Worm (Caenorhabditis elegans) whole organism, late embryonic: ENCODE measurements around the gene F53F4.15.
A peak's percentile ranks its signal among the peaks of the same experiment; 100 is the strongest.

ENCODE experiments used
- F13H6.1 ChIP-seq: sonication (generic microtip); optimal IDR thresholded peaks from 2 replicates; lab custom pipeline; 2016; ENCODE audit warnings: missing genetic modification characterization, missing compliant biosample characterization
- K02D7.2 ChIP-seq: sonication (generic microtip); optimal IDR thresholded peaks from 2 replicates; lab custom pipeline; 2017; ENCODE audit warnings: mild to moderate bottlenecking, missing genetic modification characterization, missing compliant biosample characterization
- T23F11.4 ChIP-seq: fragments of 200-800 bp; sonication (Bioruptor generic); optimal IDR thresholded peaks from 2 replicates; lab custom pipeline; 2018; ENCODE audit warnings: mild to moderate bottlenecking, missing genetic modification characterization, missing compliant biosample characterization
- ahr-1 ChIP-seq: sonication (generic microtip); optimal IDR thresholded peaks from 2 replicates; lab custom pipeline; 2016; ENCODE audit warnings: missing genetic modification characterization, missing compliant biosample characterization
- ama-1 ChIP-seq: fragments of 150-350 bp; optimal IDR thresholded peaks from 2 replicates; lab custom pipeline; 2014
- ceh-19 ChIP-seq: fragments of 200-800 bp; sonication (Bioruptor generic); optimal IDR thresholded peaks from 2 replicates; lab custom pipeline; 2018; ENCODE audit warnings: mild to moderate bottlenecking, missing genetic modification characterization, missing compliant biosample characterization
- ceh-2 ChIP-seq: sonication (generic microtip); optimal IDR thresholded peaks from 2 replicates; lab custom pipeline; 2016; ENCODE audit warnings: missing genotype, missing genetic modification characterization, missing compliant biosample characterization
- ceh-34 ChIP-seq: sonication (generic microtip); optimal IDR thresholded peaks from 2 replicates; lab custom pipeline; 2016; ENCODE audit warnings: mild to moderate bottlenecking, missing genetic modification characterization, missing compliant biosample characterization
- ceh-45 ChIP-seq: fragments of 200-800 bp; sonication (Bioruptor generic); IDR thresholded peaks from 2 replicates; pipeline ENCODE4 v1.3.6; 2022; ENCODE audit warnings: missing genetic modification reagents, missing genetic modification characterization, missing compliant biosample characterization
- ceh-6 ChIP-seq: fragments of 200-800 bp; sonication (Bioruptor generic); optimal IDR thresholded peaks from 2 replicates; lab custom pipeline; 2018; ENCODE audit warnings: mild to moderate bottlenecking, missing genetic modification characterization, missing compliant biosample characterization
- ceh-9 ChIP-seq: sonication (generic microtip); optimal IDR thresholded peaks from 2 replicates; lab custom pipeline; 2016; ENCODE audit warnings: mild to moderate bottlenecking, missing genetic modification characterization, inconsistent platforms, missing compliant biosample characterization
- che-1 ChIP-seq: sonication (generic microtip); optimal IDR thresholded peaks from 2 replicates; lab custom pipeline; 2016; ENCODE audit warnings: mild to moderate bottlenecking, missing genetic modification characterization, missing compliant biosample characterization
- dmd-4 ChIP-seq: sonication (generic microtip); optimal IDR thresholded peaks from 2 replicates; lab custom pipeline; 2016; ENCODE audit warnings: borderline replicate concordance, missing genetic modification characterization, missing compliant biosample characterization
- elt-2 ChIP-seq: sonication (generic microtip); optimal IDR thresholded peaks from 2 replicates; lab custom pipeline; 2016; ENCODE audit warnings: missing genetic modification reagents, missing genetic modification characterization, missing compliant biosample characterization
- eyg-1 ChIP-seq: sonication (generic microtip); optimal IDR thresholded peaks from 2 replicates; lab custom pipeline; 2016; ENCODE audit warnings: missing genotype, missing genetic modification characterization, missing compliant biosample characterization
- fax-1 ChIP-seq: sonication (generic microtip); optimal IDR thresholded peaks from 2 replicates; lab custom pipeline; 2016; ENCODE audit warnings: missing genotype, missing genetic modification characterization, missing compliant biosample characterization
- fkh-10 ChIP-seq: fragments of 150-350 bp; optimal IDR thresholded peaks from 2 replicates; lab custom pipeline; 2014; ENCODE audit warnings: missing biosample characterization, missing genetic modification reagents, missing genetic modification characterization
- gmeb-2 ChIP-seq: sonication (generic microtip); optimal IDR thresholded peaks from 2 replicates; lab custom pipeline; 2016; ENCODE audit warnings: missing genetic modification characterization, inconsistent platforms, missing compliant biosample characterization
- hlh-15 ChIP-seq: sonication (generic microtip); optimal IDR thresholded peaks from 2 replicates; lab custom pipeline; 2016; ENCODE audit warnings: missing genetic modification characterization, missing compliant biosample characterization
- hlh-30 ChIP-seq: sonication (generic microtip); optimal IDR thresholded peaks from 2 replicates; lab custom pipeline; 2017; ENCODE audit warnings: antibody characterized with exemption, missing genetic modification characterization, missing compliant biosample characterization; ENCODE audit not compliant: insufficient read depth
- lim-6 ChIP-seq: sonication (generic microtip); optimal IDR thresholded peaks from 2 replicates; lab custom pipeline; 2016; ENCODE audit warnings: missing genetic modification characterization, missing compliant biosample characterization
- lin-11 ChIP-seq: fragments of 200-800 bp; sonication (Bioruptor generic); optimal IDR thresholded peaks from 2 replicates; lab custom pipeline; 2018; ENCODE audit warnings: mild to moderate bottlenecking, missing genetic modification characterization, missing compliant biosample characterization
- madf-2 ChIP-seq: sonication (generic microtip); optimal IDR thresholded peaks from 2 replicates; lab custom pipeline; 2017; ENCODE audit warnings: missing genetic modification characterization, missing compliant biosample characterization
- mec-3 ChIP-seq: sonication (generic microtip); optimal IDR thresholded peaks from 2 replicates; lab custom pipeline; 2016; ENCODE audit warnings: borderline replicate concordance, missing genetic modification characterization, missing compliant biosample characterization
- nfya-1 ChIP-seq: sonication (generic microtip); optimal IDR thresholded peaks from 2 replicates; lab custom pipeline; 2017; ENCODE audit warnings: missing genetic modification characterization, mild to moderate bottlenecking, missing compliant biosample characterization, antibody characterized with exemption, moderate library complexity
- npax-4 ChIP-seq: sonication (generic microtip); optimal IDR thresholded peaks from 2 replicates; lab custom pipeline; 2016; ENCODE audit warnings: missing genetic modification characterization, missing compliant biosample characterization
- pha-2 ChIP-seq: sonication (generic microtip); optimal IDR thresholded peaks from 2 replicates; lab custom pipeline; 2017; ENCODE audit warnings: mild to moderate bottlenecking, missing genetic modification characterization, missing compliant biosample characterization
- pqm-1 ChIP-seq: sonication (generic microtip); optimal IDR thresholded peaks from 2 replicates; lab custom pipeline; 2016; ENCODE audit warnings: missing genetic modification characterization, missing compliant biosample characterization
- ref-2 ChIP-seq: sonication (generic microtip); optimal IDR thresholded peaks from 2 replicates; lab custom pipeline; 2016; ENCODE audit warnings: missing genetic modification characterization, missing compliant biosample characterization
- rnt-1 ChIP-seq: sonication (generic microtip); optimal IDR thresholded peaks from 2 replicates; lab custom pipeline; 2016; ENCODE audit warnings: missing genetic modification characterization, missing compliant biosample characterization
- sdc-2 ChIP-seq: sonication (generic microtip); optimal IDR thresholded peaks from 2 replicates; lab custom pipeline; 2016; ENCODE audit warnings: missing genotype, missing genetic modification characterization, missing compliant biosample characterization
- sox-2 ChIP-seq: fragments of 200-800 bp; sonication (Bioruptor generic); IDR thresholded peaks from 2 replicates; pipeline ENCODE4 v1.3.6; 2022; ENCODE audit warnings: missing genetic modification reagents, missing genetic modification characterization, missing compliant biosample characterization
- sox-4 ChIP-seq: sonication (generic microtip); optimal IDR thresholded peaks from 2 replicates; lab custom pipeline; 2017; ENCODE audit warnings: mild to moderate bottlenecking, missing genetic modification characterization, inconsistent platforms, missing compliant biosample characterization
- tbx-2 ChIP-seq: sonication (generic microtip); optimal IDR thresholded peaks from 2 replicates; lab custom pipeline; 2016; ENCODE audit warnings: missing genetic modification characterization, missing compliant biosample characterization
- ttx-3 ChIP-seq: sonication (generic microtip); optimal IDR thresholded peaks from 2 replicates; lab custom pipeline; 2016; ENCODE audit warnings: missing genetic modification reagents, missing genetic modification characterization, missing compliant biosample characterization
- unc-3 ChIP-seq, 2 experiments: fragments of 200-800 bp in 1 of 2; sonication (Bioruptor generic) in 1 of 2; sonication (generic microtip) in 1 of 2; conservative IDR thresholded peaks in 1 of 2; optimal IDR thresholded peaks in 1 of 2; 2 replicates each; pipeline versions ENCODE4 v1.3.6 to Lab custom; 2016 to 2022; ENCODE audit warnings: missing compliant biosample characterization in 2 of 2, missing genetic modification characterization in 2 of 2, missing genetic modification reagents in 1 of 2
- unc-42 ChIP-seq: sonication (generic microtip); optimal IDR thresholded peaks from 2 replicates; lab custom pipeline; 2016; ENCODE audit warnings: missing genotype, missing genetic modification characterization, missing compliant biosample characterization

Gene F53F4.15

ce11 chrV:13660660-13661325, 40.0 kb downstream of the F53F4.15 start, which contains the start of gene letm-1:
Gene letm-1, plus strand, starts transcription at chrV:13661257.
- TF ChIP-seq eyg-1 (no peak), tbx-2 (tag; lab: Kevin White, UChicago) (peak; percentile 11), unc-42 (tag; lab: Kevin White, UChicago) (no peak), pqm-1 (no peak)

DNA sequence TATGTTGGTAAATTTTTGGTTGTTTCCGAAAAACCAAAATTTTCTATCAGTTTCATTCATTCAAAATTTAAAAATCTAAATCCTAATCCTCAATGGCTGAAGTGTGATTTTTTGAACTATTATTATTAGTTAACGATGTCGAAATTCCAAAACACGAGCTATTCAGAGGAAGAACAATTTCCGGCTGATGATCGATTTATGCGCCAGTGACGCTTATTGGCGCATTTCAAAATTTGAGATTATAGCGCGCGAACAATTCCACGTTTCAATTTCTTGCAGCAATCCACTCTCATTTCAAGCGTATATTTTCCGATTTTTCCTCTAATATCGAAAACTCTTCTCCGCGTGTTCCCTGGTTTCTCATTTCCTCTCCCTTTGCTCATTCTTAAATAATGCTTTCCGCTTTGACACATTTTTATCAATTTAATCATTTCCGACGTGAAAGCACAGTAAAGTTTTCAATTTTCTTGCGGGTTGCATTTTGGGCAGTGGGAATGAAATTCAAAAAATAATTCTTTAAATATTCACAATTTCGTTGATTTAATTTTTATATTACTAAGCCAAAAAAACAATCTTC, 43.7 kb downstream of the F53F4.15 start:
- no peak for TF ChIP-seq npax-4 (tag; lab: Kevin White, UChicago)
- no peak for TF ChIP-seq ahr-1 (tag; lab: Kevin White, UChicago)
- no peak for TF ChIP-seq elt-2 (tag; lab: Kevin White, UChicago)
- TF ChIP-seq ama-1 (lab: Kevin White, UChicago), result no peak
- TF ChIP-seq ttx-3 (tag; lab: Kevin White, UChicago), result no peak
- no peak for TF ChIP-seq unc-3 (GFP tag; conservative IDR thresholded peaks at IDR 0.05; lab: Robert Waterston, UW)
- TF ChIP-seq unc-3 (tag; optimal IDR thresholded peaks at IDR 0.05; lab: Kevin White, UChicago), result no peak
- TF ChIP-seq fax-1, result no peak
- no peak for TF ChIP-seq K02D7.2 (tag; lab: Kevin White, UChicago)
- TF ChIP-seq ceh-45 (GFP tag; lab: Robert Waterston, UW), result no peak
- no peak for TF ChIP-seq ceh-19 (GFP tag; lab: Kevin White, UChicago)
- TF ChIP-seq ref-2, result no peak
- TF ChIP-seq pha-2, result no peak
- no peak for TF ChIP-seq lin-11 (tag; lab: Kevin White, UChicago)
- no peak for TF ChIP-seq sdc-2 (tag; lab: Kevin White, UChicago)
- TF ChIP-seq sox-2 (GFP tag; lab: Robert Waterston, UW), result no peak
- TF ChIP-seq F13H6.1 (tag; lab: Kevin White, UChicago), result no peak
- TF ChIP-seq lim-6 (tag; lab: Kevin White, UChicago), result no peak
- no peak for TF ChIP-seq ceh-34 (tag; lab: Kevin White, UChicago)
- no peak for TF ChIP-seq ceh-9 (tag; lab: Kevin White, UChicago)
- no peak for TF ChIP-seq dmd-4 (tag; lab: Kevin White, UChicago)

DNA sequence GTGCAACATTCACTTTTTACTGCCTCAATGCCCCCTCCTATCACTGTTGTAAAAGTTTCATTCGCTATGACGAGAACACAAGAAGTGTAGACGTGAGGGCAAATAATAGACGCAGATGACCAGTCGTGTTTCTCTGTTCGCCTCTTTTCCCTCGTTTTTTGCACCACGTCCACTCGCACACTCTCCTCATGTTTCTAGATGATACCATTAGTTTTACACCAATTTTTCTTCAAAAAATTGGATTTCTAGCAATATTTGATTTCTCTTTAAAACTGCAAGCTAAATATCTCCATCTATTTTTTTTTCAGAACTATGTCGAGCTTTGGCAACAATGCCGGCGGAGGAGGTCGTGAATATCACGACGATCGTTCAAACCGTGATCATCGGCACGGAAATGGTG, 44.3 kb downstream of the F53F4.15 start, which contains the start of gene rde-12:
Gene rde-12, plus strand, starts transcription at position 301 of the 400 bp plus-strand sequence.
- TF ChIP-seq fkh-10 (GFP tag; lab: Kevin White, UChicago) (no peak), sox-2 (GFP tag; lab: Robert Waterston, UW) (no peak), T23F11.4 (GFP tag; lab: Kevin White, UChicago) (no peak), rnt-1 (no peak), ttx-3 (tag; lab: Kevin White, UChicago) (no peak), unc-42 (tag; lab: Kevin White, UChicago) (no peak), gmeb-2 (no peak), unc-3 (GFP tag; conservative IDR thresholded peaks at IDR 0.05; lab: Robert Waterston, UW) (no peak), unc-3 (tag; optimal IDR thresholded peaks at IDR 0.05; lab: Kevin White, UChicago) (no peak), madf-2 (tag; lab: Kevin White, UChicago) (no peak), ceh-9 (tag; lab: Kevin White, UChicago) (no peak), ceh-2 (tag; lab: Kevin White, UChicago) (no peak), pha-2 (no peak), hlh-30 (tag; lab: Kevin White, UChicago) (no peak), eyg-1 (no peak), che-1 (no peak), sox-4 (no peak), ceh-34 (tag; lab: Kevin White, UChicago) (no peak), ceh-6 (GFP tag; lab: Kevin White, UChicago) (no peak)
- TF ChIP-seq, all 69 proteins: peak for 0

- TF ChIP-seq ahr-1 (tag; lab: Kevin White, UChicago) (no peak), nfya-1 (tag; lab: Kevin White, UChicago) (no peak), mec-3 (no peak), hlh-15 (tag; lab: Kevin White, UChicago) (no peak), K02D7.2 (tag; lab: Kevin White, UChicago) (no peak), ceh-6 (GFP tag; lab: Kevin White, UChicago) (no peak)
- TF ChIP-seq, all 69 proteins: peak for 0
These were observed 45.7 kb downstream of the F53F4.15 start for ce11 chrV:13666460-13666859.
